Fruit fly (Drosophila melanogaster) whole organism, embryonic: ENCODE data around the gene CG31809.

ENCODE experiments used
- ATbp ChIP-seq: fragments of 200-800 bp; sonication (Bioruptor generic); optimal IDR thresholded peaks from 2 replicates; lab custom pipeline; 2017; ENCODE audit warnings: missing biosample characterization, mild to moderate bottlenecking, missing genetic modification characterization, missing genetic modification reagents
- Awh ChIP-seq: fragments of 200-800 bp; sonication (Bioruptor generic); IDR thresholded peaks from 2 replicates; pipeline ENCODE4, ENCODE4 v1.3.6; 2022; ENCODE audit warnings: missing biosample characterization, missing genetic modification characterization
- B-H1 ChIP-seq: fragments of 200-800 bp; sonication (Bioruptor generic); IDR thresholded peaks from 3 replicates; pipeline ENCODE4 v1.3.6; 2022; ENCODE audit warnings: missing biosample characterization, missing genetic modification characterization
- Bgb ChIP-seq: fragments of 200-800 bp; sonication (Bioruptor generic); IDR thresholded peaks from 2 replicates; pipeline ENCODE4 v1.3.6; 2022; ENCODE audit warnings: missing biosample characterization, missing genetic modification characterization; ENCODE audit not compliant: partially characterized antibody
- Blimp-1 ChIP-seq: fragments of 200-800 bp; sonication (Bioruptor generic); optimal IDR thresholded peaks from 3 replicates; lab custom pipeline; 2018; ENCODE audit warnings: missing biosample characterization, missing genetic modification characterization, mild to moderate bottlenecking, moderate library complexity, missing genetic modification reagents
- CG10431 ChIP-seq: fragments of 200-800 bp; sonication (Bioruptor generic); optimal IDR thresholded peaks from 3 replicates; lab custom pipeline; 2018; ENCODE audit warnings: missing biosample characterization, mild to moderate bottlenecking, missing genetic modification characterization
- CG11504 ChIP-seq: fragments of 200-800 bp; sonication (Bioruptor generic); optimal IDR thresholded peaks from 3 replicates; lab custom pipeline; 2019; ENCODE audit warnings: missing biosample characterization, mild to moderate bottlenecking, missing genetic modification characterization, moderate library complexity
- CG14050 ChIP-seq: fragments of 200-800 bp; sonication (Bioruptor generic); IDR thresholded peaks from 3 replicates; pipeline ENCODE4 v1.3.6; 2022; ENCODE audit warnings: missing biosample characterization, missing genetic modification characterization
- CG14441 ChIP-seq: fragments of 200-800 bp; sonication (Bioruptor generic); IDR thresholded peaks from 2 replicates; pipeline ENCODE4 v1.3.6; 2022; ENCODE audit warnings: missing biosample characterization, missing genetic modification characterization
- CG15073 ChIP-seq: fragments of 200-800 bp; sonication (Bioruptor generic); optimal IDR thresholded peaks from 2 replicates; lab custom pipeline; 2016; ENCODE audit warnings: missing biosample characterization, missing genetic modification characterization
- CG1529 ChIP-seq: fragments of 200-800 bp; sonication (Bioruptor generic); optimal IDR thresholded peaks from 3 replicates; lab custom pipeline; 2018; ENCODE audit warnings: missing biosample characterization, missing genetic modification characterization
- CG17385 ChIP-seq: fragments of 200-800 bp; sonication (Bioruptor generic); optimal IDR thresholded peaks from 3 replicates; lab custom pipeline; 2018; ENCODE audit warnings: missing biosample characterization, mild to moderate bottlenecking, missing genetic modification characterization
- CG18599 ChIP-seq: fragments of 200-800 bp; sonication (Bioruptor generic); optimal IDR thresholded peaks from 3 replicates; lab custom pipeline; 2017; ENCODE audit warnings: missing biosample characterization, missing genetic modification characterization, mild to moderate bottlenecking, moderate library complexity, missing genetic modification reagents
- CG2678 ChIP-seq: fragments of 200-800 bp; sonication (Bioruptor generic); optimal IDR thresholded peaks from 3 replicates; lab custom pipeline; 2019; ENCODE audit warnings: missing biosample characterization, mild to moderate bottlenecking, missing genetic modification characterization, moderate library complexity
- CG3847 ChIP-seq: fragments of 200-800 bp; sonication (Bioruptor generic); IDR thresholded peaks from 2 replicates; pipeline ENCODE4 v1.3.6; 2022; ENCODE audit warnings: missing biosample characterization, missing genetic modification characterization
- CG5245 ChIP-seq: fragments of 200-800 bp; sonication (Bioruptor generic); optimal IDR thresholded peaks from 3 replicates; lab custom pipeline; 2016; ENCODE audit warnings: missing biosample characterization, missing genetic modification characterization
- CG6272 ChIP-seq: fragments of 200-800 bp; sonication (Bioruptor generic); IDR thresholded peaks from 2 replicates; pipeline ENCODE4 v1.3.6; 2022; ENCODE audit warnings: missing biosample characterization, missing genetic modification characterization
- CG7745 ChIP-seq: fragments of 200-800 bp; sonication (Bioruptor generic); optimal IDR thresholded peaks from 2 replicates; lab custom pipeline; 2018; ENCODE audit warnings: missing biosample characterization, mild to moderate bottlenecking, missing genetic modification characterization, moderate library complexity
- CG7839 ChIP-seq: fragments of 200-800 bp; sonication (Bioruptor generic); optimal IDR thresholded peaks from 3 replicates; lab custom pipeline; 2018; ENCODE audit warnings: missing biosample characterization, mild to moderate bottlenecking, missing genetic modification characterization, moderate library complexity
- CG8924 ChIP-seq: fragments of 200-800 bp; optimal IDR thresholded peaks from 3 replicates; lab custom pipeline; 2019; ENCODE audit warnings: missing biosample characterization, mild to moderate bottlenecking, missing genetic modification characterization, moderate library complexity
- Deaf1 ChIP-seq: fragments of 200-800 bp; optimal IDR thresholded peaks from 3 replicates; lab custom pipeline; 2019; ENCODE audit warnings: missing biosample characterization, mild to moderate bottlenecking, missing genetic modification characterization, moderate library complexity
- Dll ChIP-seq: fragments of 200-800 bp; sonication (Bioruptor generic); IDR thresholded peaks from 4 replicates; pipeline ENCODE4 v1.3.6; 2022; ENCODE audit warnings: missing biosample characterization, missing genetic modification characterization; ENCODE audit not compliant: partially characterized antibody
- Elba2 ChIP-seq: fragments of 200-800 bp; sonication (Bioruptor generic); optimal IDR thresholded peaks from 3 replicates; lab custom pipeline; 2016; ENCODE audit warnings: missing biosample characterization, missing genetic modification characterization
- Fer1 ChIP-seq: fragments of 200-800 bp; sonication (Bioruptor generic); optimal IDR thresholded peaks from 2 replicates; lab custom pipeline; 2017; ENCODE audit warnings: missing biosample characterization, mild to moderate bottlenecking, missing genetic modification characterization
- HLH54F ChIP-seq: fragments of 200-800 bp; sonication (Bioruptor generic); optimal IDR thresholded peaks from 3 replicates; lab custom pipeline; 2016; ENCODE audit warnings: missing biosample characterization, missing genetic modification characterization
- Hmx ChIP-seq: fragments of 200-800 bp; sonication (Bioruptor generic); optimal IDR thresholded peaks from 2 replicates; lab custom pipeline; 2016; ENCODE audit warnings: missing biosample characterization, missing genetic modification characterization
- Jarid2 ChIP-seq: fragments of 200-800 bp; sonication (Bioruptor generic); optimal IDR thresholded peaks from 3 replicates; lab custom pipeline; 2017; ENCODE audit warnings: mild to moderate bottlenecking, missing biosample characterization, missing genetic modification reagents, missing genetic modification characterization
- MBD-R2 ChIP-seq: fragments of 200-800 bp; sonication (Bioruptor generic); IDR thresholded peaks from 2 replicates; pipeline ENCODE4 v1.3.6; 2022; ENCODE audit warnings: missing biosample characterization, missing genetic modification characterization
- NK7.1 ChIP-seq: fragments of 200-800 bp; sonication (Bioruptor generic); optimal IDR thresholded peaks from 3 replicates; lab custom pipeline; 2016; ENCODE audit warnings: missing biosample characterization, missing genetic modification characterization
- Opbp ChIP-seq: fragments of 200-800 bp; sonication (Bioruptor generic); IDR thresholded peaks from 3 replicates; pipeline ENCODE4 v1.3.6; 2022; ENCODE audit warnings: missing biosample characterization, missing genetic modification characterization; ENCODE audit not compliant: partially characterized antibody
- abd-A ChIP-seq: fragments of 200-800 bp; sonication (Bioruptor generic); optimal IDR thresholded peaks from 3 replicates; lab custom pipeline; 2019; ENCODE audit warnings: missing biosample characterization, mild to moderate bottlenecking, missing genetic modification characterization, moderate library complexity
- ara ChIP-seq: fragments of 200-800 bp; sonication (Bioruptor generic); IDR thresholded peaks from 2 replicates; pipeline ENCODE4 v1.3.6; 2022; ENCODE audit warnings: missing biosample characterization, missing genetic modification characterization
- cas ChIP-seq: fragments of 200-800 bp; sonication (Bioruptor generic); IDR thresholded peaks from 2 replicates; pipeline ENCODE4 v1.3.6; 2022; ENCODE audit warnings: missing biosample characterization, missing genetic modification characterization
- chif ChIP-seq, 2 experiments: fragments of 200-800 bp; sonication (Bioruptor generic); optimal IDR thresholded peaks; 3 replicates each; lab custom pipeline; 2016; ENCODE audit warnings: missing biosample characterization in 2 of 2, missing genetic modification characterization in 2 of 2
- dysf ChIP-seq: fragments of 200-800 bp; sonication (Bioruptor generic); IDR thresholded peaks from 3 replicates; pipeline ENCODE4 v1.3.6; 2022; ENCODE audit warnings: missing biosample characterization, missing genetic modification characterization
- eve ChIP-seq, 2 experiments: fragments of >200 bp; optimal IDR thresholded peaks; 2 replicates each; lab custom pipeline; 2017; ENCODE audit warnings: missing biosample characterization in 2 of 2, missing genetic modification characterization in 2 of 2
- fd102C ChIP-seq: fragments of 200-800 bp; sonication (Bioruptor generic); optimal IDR thresholded peaks from 2 replicates; lab custom pipeline; 2018; ENCODE audit warnings: missing biosample characterization, mild to moderate bottlenecking, missing genetic modification characterization, moderate library complexity
- gcm2 ChIP-seq: fragments of 200-800 bp; sonication (Bioruptor generic); optimal IDR thresholded peaks from 2 replicates; lab custom pipeline; 2016; ENCODE audit warnings: missing biosample characterization, missing genetic modification characterization
- ham ChIP-seq: fragments of 200-800 bp; sonication (Bioruptor generic); IDR thresholded peaks from 2 replicates; pipeline ENCODE4 v1.3.6; 2022; ENCODE audit warnings: missing biosample characterization, missing genetic modification characterization
- her ChIP-seq: fragments of 200-800 bp; sonication (Bioruptor generic); optimal IDR thresholded peaks from 2 replicates; lab custom pipeline; 2016; ENCODE audit warnings: missing biosample characterization, missing genetic modification characterization
- nmo ChIP-seq: fragments of 200-800 bp; sonication (Bioruptor generic); optimal IDR thresholded peaks from 2 replicates; lab custom pipeline; 2018; ENCODE audit warnings: missing biosample characterization, mild to moderate bottlenecking, missing genetic modification characterization, moderate library complexity
- pros ChIP-seq: fragments of 200-800 bp; sonication (Bioruptor generic); optimal IDR thresholded peaks from 3 replicates; lab custom pipeline; 2019; ENCODE audit warnings: missing biosample characterization, mild to moderate bottlenecking, missing genetic modification characterization, moderate library complexity
- sd ChIP-seq: fragments of 200-800 bp; sonication (Bioruptor generic); optimal IDR thresholded peaks from 3 replicates; lab custom pipeline; 2018; ENCODE audit warnings: missing biosample characterization, mild to moderate bottlenecking, missing genetic modification characterization, moderate library complexity
- sima ChIP-seq: fragments of 200-800 bp; sonication (Bioruptor generic); optimal IDR thresholded peaks from 2 replicates; lab custom pipeline; 2016; ENCODE audit warnings: missing biosample characterization, missing genetic modification characterization
- slbo ChIP-seq: fragments of 200-800 bp; sonication (Bioruptor generic); IDR thresholded peaks from 2 replicates; pipeline ENCODE4 v1.3.6; 2022; ENCODE audit warnings: missing biosample characterization, missing genetic modification characterization
- sug ChIP-seq: fragments of 200-800 bp; optimal IDR thresholded peaks from 2 replicates; lab custom pipeline; 2019; ENCODE audit warnings: missing biosample characterization, mild to moderate bottlenecking, missing genetic modification characterization, moderate library complexity
- tll ChIP-seq, 2 experiments: fragments of 200-800 bp in 1 of 2; fragments of >200 bp in 1 of 2; sonication (Bioruptor generic) in 1 of 2; optimal IDR thresholded peaks; 2 replicates each; lab custom pipeline; 2017 to 2019; ENCODE audit warnings: missing biosample characterization in 2 of 2, missing genetic modification characterization in 2 of 2, mild to moderate bottlenecking in 1 of 2, moderate library complexity in 1 of 2
- tna ChIP-seq: fragments of 200-800 bp; sonication (Bioruptor generic); IDR thresholded peaks from 2 replicates; pipeline ENCODE4 v1.3.6; 2022; ENCODE audit warnings: missing biosample characterization, missing genetic modification characterization; ENCODE audit not compliant: partially characterized antibody
- vvl ChIP-seq: fragments of 200-800 bp; sonication (Bioruptor generic); IDR thresholded peaks from 2 replicates; pipeline ENCODE4 v1.3.6; 2022; ENCODE audit warnings: missing biosample characterization, missing genetic modification characterization
- wor ChIP-seq: fragments of 200-800 bp; sonication (Bioruptor generic); IDR thresholded peaks from 2 replicates; pipeline ENCODE4 v1.3.6; 2022; ENCODE audit warnings: missing biosample characterization, missing genetic modification characterization
- yki ChIP-seq: fragments of >200 bp; optimal IDR thresholded peaks from 3 replicates; lab custom pipeline; 2018

Gene CG31809

DNA sequence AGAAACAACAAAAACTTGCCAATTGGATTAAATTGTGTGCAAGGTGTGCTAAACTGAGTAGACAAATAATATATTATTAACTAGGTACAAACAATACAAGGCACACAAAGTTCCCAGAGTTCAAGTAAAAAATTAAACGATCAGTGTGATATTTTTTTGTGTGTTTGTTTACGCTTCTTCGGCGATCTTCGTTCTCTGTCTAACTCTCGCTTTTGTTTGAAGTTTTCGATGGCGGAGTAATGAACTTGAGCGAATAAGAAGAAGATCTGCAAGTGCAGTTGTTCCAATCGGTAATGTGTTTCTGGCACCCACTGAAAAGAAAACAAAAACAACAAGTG is 41.8 kb downstream of the CG31809 start (continued):
- TF ChIP-seq vvl (GFP tag; lab: Robert Waterston, UW) (no peak), dysf (GFP tag; lab: Robert Waterston, UW) (no peak), sug (tag; lab: Kevin White, UChicago) (no peak), fd102C (GFP tag; lab: Kevin White, UChicago) (no peak), ham (no peak), pros (GFP tag; lab: Kevin White, UChicago) (no peak), Bgb (GFP tag; lab: Robert Waterston, UW) (0 out of 2 replicates have a peak, but pooled peaks have one; percentile 3), CG2678 (tag; lab: Kevin White, UChicago) (no peak), her (GFP tag; lab: Kevin White, UChicago) (no peak), yki (no peak), NK7.1 (GFP tag; lab: Kevin White, UChicago) (no peak), chif (GFP tag; optimal IDR thresholded peaks at IDR 0.05; lab: Kevin White, UChicago) (no peak), CG18599 (GFP tag; lab: Kevin White, UChicago) (no peak), tll (GFP tag; optimal IDR thresholded peaks at IDR 0.05; lab: Kevin White, UChicago) (no peak), CG15073 (GFP tag; lab: Kevin White, UChicago) (no peak), CG11504 (tag; lab: Kevin White, UChicago) (no peak), Deaf1 (no peak), sd (tag; lab: Kevin White, UChicago) (no peak), Blimp-1 (GFP tag; lab: Kevin White, UChicago) (peak; percentile 95), Awh (no peak), ara (GFP tag; lab: Robert Waterston, UW) (no peak), wor (GFP tag; lab: Robert Waterston, UW) (no peak), Elba2 (GFP tag; lab: Kevin White, UChicago) (no peak), slbo (no peak), CG14050 (GFP tag; lab: Robert Waterston, UW) (no peak), CG17385 (GFP tag; lab: Kevin White, UChicago) (peak; percentile 33), Dll (GFP tag; lab: Robert Waterston, UW) (no peak), CG8924 (tag; lab: Kevin White, UChicago) (no peak), HLH54F (GFP tag; lab: Kevin White, UChicago) (no peak), CG10431 (no peak), Jarid2 (GFP tag; lab: Kevin White, UChicago) (peak; percentile 84), eve (GFP tag; optimal IDR thresholded peaks at IDR 0.05; lab: Kevin White, UChicago) (no peak), gcm2 (GFP tag; lab: Kevin White, UChicago) (no peak), B-H1 (no peak), nmo (GFP tag; lab: Kevin White, UChicago) (no peak)

DNA sequence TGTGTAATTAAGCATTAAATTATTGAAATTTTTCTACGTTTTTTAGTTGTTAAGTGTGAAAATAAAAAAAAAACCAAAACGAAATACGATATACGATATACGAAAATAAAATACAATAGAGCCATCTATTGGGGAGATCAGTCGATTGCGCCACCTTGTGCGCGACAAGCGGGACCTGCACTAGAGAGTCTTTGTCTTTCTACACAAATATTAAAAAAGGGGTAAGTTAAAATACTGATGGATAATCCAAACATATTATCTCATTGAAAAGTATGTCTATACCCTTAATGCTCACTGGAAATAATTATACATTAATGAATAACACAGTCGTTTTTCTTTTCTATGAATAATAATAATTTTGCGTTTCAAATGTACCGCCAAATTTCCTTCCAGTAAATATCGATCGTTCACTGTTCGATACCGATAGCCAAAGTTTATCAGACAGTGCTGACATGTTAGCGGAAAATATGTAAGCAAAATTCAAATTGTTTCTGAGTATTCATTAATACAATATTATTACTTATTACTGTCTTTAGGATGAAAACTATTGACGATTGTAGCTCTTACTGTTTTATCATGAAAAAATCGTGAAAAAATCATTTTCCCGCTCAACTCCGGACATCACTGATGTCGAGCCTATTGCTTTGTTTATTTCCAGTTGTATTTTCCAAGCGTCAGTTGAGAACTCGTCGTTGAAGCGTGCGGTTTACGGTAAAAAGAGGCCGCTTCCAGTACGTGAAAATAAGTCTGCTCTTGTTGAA is 42.3 kb downstream of the CG31809 start, which contains the start of gene mdy:
Gene mdy, plus strand, starts transcription at position 672 of the 761 bp plus-strand sequence.
- TF ChIP-seq MBD-R2 = no peak; the same call in 1 of the 2 replicates
- TF ChIP-seq cas (GFP tag; lab: Robert Waterston, UW) = peak; percentile 52; the same call in 1 of the 2 replicates
- peak; percentile 50; the same call in 1 of the 2 replicates for TF ChIP-seq CG3847 (GFP tag; lab: Robert Waterston, UW)
- TF ChIP-seq CG6272 (GFP tag; lab: Robert Waterston, UW) = peak; percentile 30; the same call in 1 of the 2 replicates
- TF ChIP-seq ATbp (GFP tag; lab: Kevin White, UChicago) = peak; percentile 44
- TF ChIP-seq abd-A (tag; lab: Kevin White, UChicago) = no peak
- TF ChIP-seq CG7745 (tag; lab: Kevin White, UChicago) = no peak
- no peak; the same call in 2 of the 3 replicates for TF ChIP-seq Opbp (GFP tag; lab: Robert Waterston, UW)
- peak; percentile 32 for TF ChIP-seq CG5245 (GFP tag; lab: Kevin White, UChicago)
- TF ChIP-seq CG7839 = peak; percentile 44
- peak; percentile 47 for TF ChIP-seq CG14441 (GFP tag; lab: Robert Waterston, UW)
- no peak for TF ChIP-seq sima (GFP tag; lab: Kevin White, UChicago)
- TF ChIP-seq CG1529 (GFP tag; lab: Kevin White, UChicago) = no peak
- no peak for TF ChIP-seq Fer1
- no peak for TF ChIP-seq pros (GFP tag; lab: Kevin White, UChicago)
- no peak for TF ChIP-seq Hmx (GFP tag; lab: Kevin White, UChicago)
- TF ChIP-seq tna (GFP tag; lab: Robert Waterston, UW) = no peak
